Worm (Caenorhabditis elegans) whole organism, L1 larva: Measurements from ENCODE around the gene Y73F8A.5.

Experiments used
- C16A3.4 ChIP-seq: fragments of 150-350 bp; optimal IDR thresholded peaks from 2 replicates; lab custom pipeline; 2014; ENCODE audit warnings: missing biosample characterization, missing genetic modification characterization
- efl-1 ChIP-seq, 4 experiments: fragments of 150-350 bp; optimal IDR thresholded peaks in 3 of 4; peaks in 1 of 4; 1 replicate in 1 of 4; 2 replicates in 3 of 4; lab custom pipeline; 2014; ENCODE audit warnings: missing biosample characterization in 2 of 4, missing genetic modification characterization in 2 of 4, missing genetic modification reagents in 2 of 4
- fkh-10 ChIP-seq: sonication (generic microtip); optimal IDR thresholded peaks from 2 replicates; lab custom pipeline; 2017; ENCODE audit warnings: missing biosample characterization, missing genetic modification reagents, missing genetic modification characterization
- fkh-4 ChIP-seq: sonication (generic microtip); optimal IDR thresholded peaks from 2 replicates; lab custom pipeline; 2016; ENCODE audit warnings: missing compliant biosample characterization, missing genetic modification characterization, borderline replicate concordance
- jun-1 ChIP-seq: fragments of 150-350 bp; optimal IDR thresholded peaks from 2 replicates; lab custom pipeline; 2014; ENCODE audit warnings: missing biosample characterization, missing genetic modification reagents, missing genetic modification characterization
- mab-9 ChIP-seq: fragments of 200-800 bp; sonication (Bioruptor generic); IDR thresholded peaks from 2 replicates; pipeline ENCODE4 v1.3.6; 2022; ENCODE audit warnings: missing genetic modification reagents, missing genetic modification characterization, missing compliant biosample characterization
- mef-2 ChIP-seq: fragments of 150-350 bp; optimal IDR thresholded peaks from 2 replicates; lab custom pipeline; 2014; ENCODE audit warnings: missing biosample characterization, missing genetic modification characterization
- nhr-20 ChIP-seq: sonication (generic microtip); optimal IDR thresholded peaks from 2 replicates; lab custom pipeline; 2016; ENCODE audit warnings: mild to moderate bottlenecking, missing genetic modification characterization, missing compliant biosample characterization
- nhr-237 ChIP-seq: fragments of 150-350 bp; optimal IDR thresholded peaks from 2 replicates; lab custom pipeline; 2014; ENCODE audit warnings: missing biosample characterization, missing genetic modification characterization
- snpc-4 ChIP-seq: fragments of 150-350 bp; optimal IDR thresholded peaks from 2 replicates; lab custom pipeline; 2014; ENCODE audit warnings: missing biosample characterization, missing genetic modification characterization
- unc-130 ChIP-seq: fragments of 150-350 bp; optimal IDR thresholded peaks from 2 replicates; lab custom pipeline; 2017; ENCODE audit warnings: missing biosample characterization, missing genetic modification characterization, inconsistent platforms
- unc-86 ChIP-seq: sonication (generic microtip); optimal IDR thresholded peaks from 2 replicates; lab custom pipeline; 2016; ENCODE audit warnings: missing genetic modification characterization, missing compliant biosample characterization

- no peak for TF ChIP-seq jun-1 (tag; lab: Kevin White, UChicago)
- no peak for TF ChIP-seq efl-1 (optimal IDR thresholded peaks at IDR 0.05; lab: Kevin White, UChicago)
- peak in 1 of 2 experiments; percentile 59 for TF ChIP-seq efl-1 (GFP tag; optimal IDR thresholded peaks at IDR 0.05 in 1 of 2; lab: Kevin White, UChicago)
- no peak for TF ChIP-seq nhr-20 (tag; lab: Kevin White, UChicago)
- no peak for TF ChIP-seq nhr-237 (tag; lab: Kevin White, UChicago)
- no peak for TF ChIP-seq snpc-4 (tag; lab: Kevin White, UChicago)
- no peak for TF ChIP-seq unc-86 (tag; lab: Kevin White, UChicago)
- TF ChIP-seq mef-2 (tag; lab: Kevin White, UChicago), result no peak
- TF ChIP-seq fkh-4 (tag; lab: Kevin White, UChicago), result no peak
- TF ChIP-seq mab-9, result no peak
- TF ChIP-seq fkh-10 (GFP tag; lab: Kevin White, UChicago), result no peak
- no peak for TF ChIP-seq unc-130 (tag; lab: Kevin White, UChicago)
- no peak for TF ChIP-seq C16A3.4 (tag; lab: Kevin White, UChicago)
These were observed 49.2 kb upstream of the Y73F8A.5 start for ce11 chrIV:15210482-15210881.
